Fruit fly (Drosophila melanogaster) whole organism, embryonic: Measurements from ENCODE around the gene CG14339.

Source experiments
- BEAF-32 ChIP-seq: fragments of 200-800 bp; sonication (Bioruptor generic); optimal IDR thresholded peaks from 3 replicates; lab custom pipeline; 2017; ENCODE audit warnings: missing biosample characterization, missing genetic modification characterization, mild to moderate bottlenecking, moderate library complexity, missing genetic modification reagents
- Bteb2 ChIP-seq: fragments of 200-800 bp; sonication (Bioruptor generic); optimal IDR thresholded peaks from 2 replicates; lab custom pipeline; 2016; ENCODE audit warnings: missing biosample characterization, missing genetic modification characterization
- CG10565 ChIP-seq: fragments of 200-800 bp; sonication (Bioruptor generic); optimal IDR thresholded peaks from 3 replicates; lab custom pipeline; 2016; ENCODE audit warnings: missing biosample characterization, mild to moderate bottlenecking, missing genetic modification characterization
- CG11247 ChIP-seq: fragments of 200-800 bp; sonication (Bioruptor generic); IDR thresholded peaks from 2 replicates; pipeline ENCODE4 v1.3.6; 2022; ENCODE audit warnings: missing biosample characterization, missing genetic modification characterization
- CG12071 ChIP-seq: fragments of 200-800 bp; sonication (Bioruptor generic); optimal IDR thresholded peaks from 3 replicates; lab custom pipeline; 2018; ENCODE audit warnings: missing biosample characterization, mild to moderate bottlenecking, missing genetic modification characterization
- CG12236 ChIP-seq: fragments of 200-800 bp; sonication (Bioruptor generic); optimal IDR thresholded peaks from 2 replicates; lab custom pipeline; 2016; ENCODE audit warnings: missing biosample characterization, missing genetic modification characterization
- CG17186 ChIP-seq: fragments of 200-800 bp; sonication (Bioruptor generic); optimal IDR thresholded peaks from 3 replicates; lab custom pipeline; 2017; ENCODE audit warnings: missing biosample characterization, missing genetic modification reagents, missing genetic modification characterization
- CG1832 ChIP-seq: fragments of 200-800 bp; sonication (Bioruptor generic); optimal IDR thresholded peaks from 2 replicates; lab custom pipeline; 2017; ENCODE audit warnings: missing biosample characterization, mild to moderate bottlenecking, missing genetic modification characterization, inconsistent platforms
- CG2678 ChIP-seq: fragments of 200-800 bp; sonication (Bioruptor generic); optimal IDR thresholded peaks from 3 replicates; lab custom pipeline; 2019; ENCODE audit warnings: missing biosample characterization, mild to moderate bottlenecking, missing genetic modification characterization, moderate library complexity
- CG34422 ChIP-seq: fragments of 200-800 bp; sonication (Bioruptor generic); IDR thresholded peaks from 3 replicates; pipeline ENCODE4 v1.3.6; 2022; ENCODE audit warnings: missing biosample characterization, missing genetic modification characterization
- CG3995 ChIP-seq: fragments of 200-800 bp; sonication (Bioruptor generic); optimal IDR thresholded peaks from 3 replicates; lab custom pipeline; 2016; ENCODE audit warnings: missing biosample characterization, missing genetic modification characterization
- CG5180 ChIP-seq: fragments of 200-800 bp; sonication (Bioruptor generic); optimal IDR thresholded peaks from 3 replicates; lab custom pipeline; 2017; ENCODE audit warnings: missing biosample characterization, missing genetic modification characterization, mild to moderate bottlenecking, moderate library complexity, missing genetic modification reagents
- CG6683 ChIP-seq: fragments of 200-800 bp; sonication (Bioruptor generic); optimal IDR thresholded peaks from 2 replicates; lab custom pipeline; 2017; ENCODE audit warnings: missing biosample characterization, mild to moderate bottlenecking, missing genetic modification characterization, missing genetic modification reagents
- CG6689 ChIP-seq: fragments of 200-800 bp; sonication (Bioruptor generic); IDR thresholded peaks from 2 replicates; pipeline ENCODE4 v1.3.6; 2022; ENCODE audit warnings: missing biosample characterization, missing genetic modification characterization
- CG6791 ChIP-seq: fragments of 200-800 bp; sonication (Bioruptor generic); IDR thresholded peaks from 3 replicates; pipeline ENCODE4 v1.3.6; 2022; ENCODE audit warnings: missing biosample characterization, missing genetic modification characterization; ENCODE audit not compliant: partially characterized antibody
- CG9215 ChIP-seq: fragments of 200-800 bp; sonication (Bioruptor generic); IDR thresholded peaks from 2 replicates; pipeline ENCODE4 v1.3.6; 2022; ENCODE audit warnings: missing biosample characterization, missing genetic modification characterization
- Fer2 ChIP-seq: fragments of 200-800 bp; sonication (Bioruptor generic); optimal IDR thresholded peaks from 2 replicates; lab custom pipeline; 2018; ENCODE audit warnings: missing biosample characterization, mild to moderate bottlenecking, missing genetic modification characterization, moderate library complexity
- Gsc ChIP-seq: fragments of 200-800 bp; sonication (Bioruptor generic); IDR thresholded peaks from 2 replicates; pipeline ENCODE4 v1.3.6; 2022; ENCODE audit warnings: missing biosample characterization, missing genetic modification characterization
- HLH3B ChIP-seq: fragments of 200-800 bp; sonication (Bioruptor generic); IDR thresholded peaks from 2 replicates; pipeline ENCODE4 v1.3.6; 2022; ENCODE audit warnings: missing biosample characterization, missing genetic modification characterization
- HLH54F ChIP-seq: fragments of 200-800 bp; sonication (Bioruptor generic); optimal IDR thresholded peaks from 3 replicates; lab custom pipeline; 2016; ENCODE audit warnings: missing biosample characterization, missing genetic modification characterization
- Hr78 ChIP-seq, 2 experiments: fragments of 200-800 bp in 1 of 2; fragments of >200 bp in 1 of 2; sonication (Bioruptor generic) in 1 of 2; optimal IDR thresholded peaks; 2 replicates each; lab custom pipeline; 2017 to 2019; ENCODE audit warnings: missing biosample characterization in 2 of 2, missing genetic modification characterization in 2 of 2, mild to moderate bottlenecking in 1 of 2, moderate library complexity in 1 of 2
- Kr ChIP-seq: fragments of 200-800 bp; sonication (Bioruptor generic); optimal IDR thresholded peaks from 2 replicates; lab custom pipeline; 2017; ENCODE audit warnings: missing biosample characterization, mild to moderate bottlenecking, missing genetic modification characterization
- Lim3 ChIP-seq: fragments of 200-800 bp; sonication (Bioruptor generic); IDR thresholded peaks from 2 replicates; pipeline ENCODE4 v1.3.6; 2022; ENCODE audit warnings: missing biosample characterization, missing genetic modification characterization
- Max ChIP-seq: fragments of 200-800 bp; sonication (Bioruptor generic); optimal IDR thresholded peaks from 2 replicates; lab custom pipeline; 2016; ENCODE audit warnings: missing biosample characterization, mild to moderate bottlenecking, missing genetic modification characterization
- Myb ChIP-seq: fragments of 200-800 bp; sonication (Bioruptor generic); optimal IDR thresholded peaks from 2 replicates; lab custom pipeline; 2016; ENCODE audit warnings: missing biosample characterization, missing genetic modification characterization
- NC2β ChIP-seq: fragments of 200-800 bp; sonication (Bioruptor generic); optimal IDR thresholded peaks from 2 replicates; lab custom pipeline; 2016; ENCODE audit warnings: missing biosample characterization, missing genetic modification characterization
- Ptx1 ChIP-seq: fragments of 200-800 bp; sonication (Bioruptor generic); IDR thresholded peaks from 2 replicates; pipeline ENCODE4 v1.3.6; 2022; ENCODE audit warnings: missing biosample characterization, missing genetic modification characterization
- Rx ChIP-seq: fragments of 200-800 bp; sonication (Bioruptor generic); IDR thresholded peaks from 2 replicates; pipeline ENCODE4 v1.3.6; 2022; ENCODE audit warnings: missing biosample characterization, missing genetic modification characterization
- Tbp ChIP-seq: fragments of >200 bp; optimal IDR thresholded peaks from 2 replicates; lab custom pipeline; 2018; ENCODE audit warnings: missing biosample characterization, missing genetic modification characterization
- Trl ChIP-seq, 3 experiments: fragments of >200 bp in 2 of 3; fragments of 200-800 bp in 1 of 3; sonication (Bioruptor generic) in 1 of 3; optimal IDR thresholded peaks; 2 replicates in 1 of 3; 3 replicates in 2 of 3; lab custom pipeline; 2016 to 2017; ENCODE audit warnings: missing biosample characterization in 1 of 3, missing genetic modification characterization in 1 of 3
- Vsx1 ChIP-seq: fragments of 200-800 bp; sonication (Bioruptor generic); optimal IDR thresholded peaks from 2 replicates; lab custom pipeline; 2017; ENCODE audit warnings: missing biosample characterization, mild to moderate bottlenecking, missing genetic modification characterization, missing genetic modification reagents
- ash1 ChIP-seq: fragments of 200-800 bp; sonication (Bioruptor generic); optimal IDR thresholded peaks from 2 replicates; lab custom pipeline; 2018; ENCODE audit warnings: missing biosample characterization, mild to moderate bottlenecking, missing genetic modification characterization
- ci ChIP-seq: fragments of 200-800 bp; sonication (Bioruptor generic); IDR thresholded peaks from 3 replicates; pipeline ENCODE4 v1.3.6; 2022; ENCODE audit warnings: missing biosample characterization, missing genetic modification characterization
- crc ChIP-seq: fragments of 200-800 bp; sonication (Bioruptor generic); optimal IDR thresholded peaks from 2 replicates; lab custom pipeline; 2016; ENCODE audit warnings: missing biosample characterization, missing genetic modification characterization
- dan ChIP-seq: fragments of 200-800 bp; sonication (Bioruptor generic); IDR thresholded peaks from 2 replicates; pipeline ENCODE4 v1.3.6; 2022; ENCODE audit warnings: missing biosample characterization, missing genetic modification characterization
- eve ChIP-seq, 2 experiments: fragments of >200 bp; optimal IDR thresholded peaks; 2 replicates each; lab custom pipeline; 2017; ENCODE audit warnings: missing biosample characterization in 2 of 2, missing genetic modification characterization in 2 of 2
- exex ChIP-seq: fragments of 200-800 bp; sonication (Bioruptor generic); optimal IDR thresholded peaks from 4 replicates; lab custom pipeline; 2018; ENCODE audit warnings: missing biosample characterization, mild to moderate bottlenecking, missing genetic modification characterization, moderate library complexity
- gem ChIP-seq: fragments of 200-800 bp; sonication (Bioruptor generic); optimal IDR thresholded peaks from 2 replicates; lab custom pipeline; 2019; ENCODE audit warnings: missing biosample characterization, mild to moderate bottlenecking, missing genetic modification characterization, moderate library complexity
- gsb-n ChIP-seq: fragments of 200-800 bp; sonication (Bioruptor generic); optimal IDR thresholded peaks from 3 replicates; lab custom pipeline; 2018; ENCODE audit warnings: missing biosample characterization, mild to moderate bottlenecking, missing genetic modification characterization
- her ChIP-seq: fragments of 200-800 bp; sonication (Bioruptor generic); optimal IDR thresholded peaks from 2 replicates; lab custom pipeline; 2016; ENCODE audit warnings: missing biosample characterization, missing genetic modification characterization
- klu ChIP-seq: fragments of 200-800 bp; sonication (Bioruptor generic); IDR thresholded peaks from 2 replicates; pipeline ENCODE4 v1.3.6; 2022; ENCODE audit warnings: missing biosample characterization, missing genetic modification characterization
- lmd ChIP-seq: fragments of 200-800 bp; sonication (Bioruptor generic); IDR thresholded peaks from 2 replicates; pipeline ENCODE4 v1.3.6; 2022; ENCODE audit warnings: missing biosample characterization, missing genetic modification characterization
- luna ChIP-seq: fragments of 200-800 bp; sonication (Bioruptor generic); optimal IDR thresholded peaks from 2 replicates; lab custom pipeline; 2016; ENCODE audit warnings: missing biosample characterization, missing genetic modification characterization
- odd ChIP-seq: fragments of 200-800 bp; sonication (Bioruptor generic); optimal IDR thresholded peaks from 2 replicates; lab custom pipeline; 2017; ENCODE audit warnings: missing biosample characterization, mild to moderate bottlenecking, missing genetic modification characterization
- psq ChIP-seq: fragments of 200-800 bp; sonication (Bioruptor generic); optimal IDR thresholded peaks from 2 replicates; lab custom pipeline; 2017; ENCODE audit warnings: missing biosample characterization, missing genetic modification characterization
- salm ChIP-seq: fragments of 200-800 bp; sonication (Bioruptor generic); optimal IDR thresholded peaks from 2 replicates; lab custom pipeline; 2018; ENCODE audit warnings: missing biosample characterization, mild to moderate bottlenecking, missing genetic modification characterization
- slbo ChIP-seq: fragments of 200-800 bp; sonication (Bioruptor generic); IDR thresholded peaks from 2 replicates; pipeline ENCODE4 v1.3.6; 2022; ENCODE audit warnings: missing biosample characterization, missing genetic modification characterization
- stc ChIP-seq: fragments of 200-800 bp; sonication (Bioruptor generic); IDR thresholded peaks from 2 replicates; pipeline ENCODE4 v1.3.6; 2022; ENCODE audit warnings: missing biosample characterization, missing genetic modification characterization
- tap ChIP-seq: fragments of 200-800 bp; optimal IDR thresholded peaks from 3 replicates; lab custom pipeline; 2019; ENCODE audit warnings: missing biosample characterization, mild to moderate bottlenecking, missing genetic modification characterization, moderate library complexity
- twi ChIP-seq: fragments of 200-800 bp; optimal IDR thresholded peaks from 2 replicates; lab custom pipeline; 2019; ENCODE audit warnings: missing biosample characterization, mild to moderate bottlenecking, missing genetic modification characterization, moderate library complexity
- yki ChIP-seq: fragments of >200 bp; optimal IDR thresholded peaks from 3 replicates; lab custom pipeline; 2018

Gene CG14339

dm6 chr2L:1077469-1077993 lies 30.8 kb upstream of the CG14339 start, which contains the start of the genes S and ast (continued):
- TF ChIP-seq luna (GFP tag; lab: Kevin White, UChicago), result no peak
- TF ChIP-seq klu (GFP tag; lab: Robert Waterston, UW), result peak; percentile 40; the same call in 1 of the 2 replicates
- peak; percentile 47 for TF ChIP-seq Max (GFP tag; lab: Kevin White, UChicago)
- no peak for TF ChIP-seq Rx (GFP tag; lab: Robert Waterston, UW)
- peak; percentile 67 for TF ChIP-seq her (GFP tag; lab: Kevin White, UChicago)
- peak; percentile 30; the same call in 1 of the 2 replicates for TF ChIP-seq CG11247 (GFP tag; lab: Robert Waterston, UW)
- TF ChIP-seq slbo (GFP tag; lab: Robert Waterston, UW), result 0 out of 2 replicates have a peak, but pooled peaks have one; percentile 22
- TF ChIP-seq tap (tag; lab: Kevin White, UChicago), result no peak
- peak; percentile 64 for TF ChIP-seq CG17186 (GFP tag; lab: Kevin White, UChicago)
- TF ChIP-seq CG2678 (tag; lab: Kevin White, UChicago), result no peak
- 0 out of 2 replicates have a peak, but pooled peaks have one; percentile 8 for TF ChIP-seq stc (GFP tag; lab: Robert Waterston, UW)
- peak in 1 of 2 experiments; percentile 42 for TF ChIP-seq Trl (optimal IDR thresholded peaks at IDR 0.05; lab: Kevin White, UChicago)
- peak; percentile 35 for TF ChIP-seq Trl (GFP tag; optimal IDR thresholded peaks at IDR 0.05; lab: Kevin White, UChicago)
- peak; percentile 99 for TF ChIP-seq BEAF-32 (GFP tag; lab: Kevin White, UChicago)
- no peak for TF ChIP-seq odd (GFP tag; lab: Kevin White, UChicago)
- no peak for TF ChIP-seq CG1832
- TF ChIP-seq Ptx1 (GFP tag; lab: Robert Waterston, UW), result 0 out of 2 replicates have a peak, but pooled peaks have one; percentile 17
- TF ChIP-seq ci (GFP tag; lab: Robert Waterston, UW), result peak; percentile 74; the same call in 2 of the 3 replicates
- no peak for TF ChIP-seq Fer2 (tag; lab: Kevin White, UChicago)
- no peak for TF ChIP-seq crc (GFP tag; lab: Kevin White, UChicago)
- TF ChIP-seq CG3995 (GFP tag; lab: Kevin White, UChicago), result no peak
- peak; percentile 32 for TF ChIP-seq psq (GFP tag; lab: Kevin White, UChicago)
- TF ChIP-seq yki, result no peak
- TF ChIP-seq twi (tag; lab: Kevin White, UChicago), result peak; percentile 22
- TF ChIP-seq Vsx1 (GFP tag; lab: Kevin White, UChicago), result peak; percentile 29
- no peak for TF ChIP-seq CG10565
- no peak for TF ChIP-seq Bteb2 (GFP tag; lab: Kevin White, UChicago)
- TF ChIP-seq lmd (GFP tag; lab: Robert Waterston, UW), result no peak
- no peak for TF ChIP-seq Gsc (GFP tag; lab: Robert Waterston, UW)
- TF ChIP-seq Kr (GFP tag; lab: Kevin White, UChicago), result no peak
- TF ChIP-seq ash1 (GFP tag; lab: Kevin White, UChicago), result no peak
- no peak for TF ChIP-seq Tbp
- 0 out of 2 replicates have a peak, but pooled peaks have one; percentile 20 for TF ChIP-seq HLH3B (GFP tag; lab: Robert Waterston, UW)
- no peak for TF ChIP-seq exex (tag; lab: Kevin White, UChicago)
- no peak for TF ChIP-seq gem (tag; lab: Kevin White, UChicago)
- no peak for TF ChIP-seq CG9215 (GFP tag; lab: Robert Waterston, UW)
- TF ChIP-seq Lim3, result no peak
- peak; percentile 64 for TF ChIP-seq Myb (GFP tag; lab: Kevin White, UChicago)
- no peak for TF ChIP-seq CG5180 (GFP tag; lab: Kevin White, UChicago)
- no peak for TF ChIP-seq salm (tag; lab: Kevin White, UChicago)
- TF ChIP-seq CG6683 (GFP tag; lab: Kevin White, UChicago), result no peak
- peak; percentile 98 for TF ChIP-seq CG6791 (GFP tag; lab: Robert Waterston, UW)
- no peak for TF ChIP-seq Hr78 (GFP tag; optimal IDR thresholded peaks at IDR 0.05; lab: Kevin White, UChicago)
- no peak for TF ChIP-seq eve (GFP tag; optimal IDR thresholded peaks at IDR 0.05; lab: Kevin White, UChicago)
- no peak for TF ChIP-seq CG12236 (GFP tag; lab: Kevin White, UChicago)
- peak; percentile 66; the same call in 1 of the 3 replicates for TF ChIP-seq CG34422 (GFP tag; lab: Robert Waterston, UW)
- TF ChIP-seq HLH54F (GFP tag; lab: Kevin White, UChicago), result peak; percentile 34
- TF ChIP-seq CG6689, result no peak
- no peak for TF ChIP-seq gsb-n (tag; lab: Kevin White, UChicago)
- TF ChIP-seq dan (GFP tag; lab: Robert Waterston, UW), result no peak
- no peak for TF ChIP-seq CG12071
- peak; percentile 60 for TF ChIP-seq NC2β (GFP tag; lab: Kevin White, UChicago)
